Worm (Caenorhabditis elegans) whole organism, young adult: ENCODE data around the gene F35G12.12.
A peak's percentile ranks its signal among the peaks of the same experiment; 100 is the strongest.

Experiments used
- B0336.3 ChIP-seq: fragments of 200-800 bp; sonication (Bioruptor generic); IDR thresholded peaks from 2 replicates; pipeline ENCODE4 v1.3.6; 2022; ENCODE audit warnings: missing genetic modification characterization, missing compliant biosample characterization
- F22D6.2 ChIP-seq: sonication (generic microtip); optimal IDR thresholded peaks from 2 replicates; lab custom pipeline; 2016; ENCODE audit warnings: mild to moderate bottlenecking, missing genetic modification characterization, missing compliant biosample characterization
- F23B12.7 ChIP-seq: sonication (generic microtip); optimal IDR thresholded peaks from 2 replicates; lab custom pipeline; 2017; ENCODE audit warnings: missing genetic modification characterization, mild to moderate bottlenecking, missing compliant biosample characterization, antibody characterized with exemption, moderate library complexity; ENCODE audit not compliant: insufficient read depth
- F55B11.4 ChIP-seq: sonication (generic microtip); optimal IDR thresholded peaks from 2 replicates; lab custom pipeline; 2016; ENCODE audit warnings: missing compliant biosample characterization, missing genetic modification characterization, borderline replicate concordance; ENCODE audit not compliant: insufficient read depth
- F57C9.4 ChIP-seq: sonication (generic microtip); optimal IDR thresholded peaks from 2 replicates; lab custom pipeline; 2017; ENCODE audit warnings: mild to moderate bottlenecking, missing genetic modification characterization, missing compliant biosample characterization
- K12H6.12 ChIP-seq: fragments of 200-800 bp; sonication (Bioruptor generic); optimal IDR thresholded peaks from 2 replicates; lab custom pipeline; 2018; ENCODE audit warnings: mild to moderate bottlenecking, missing genetic modification characterization, missing compliant biosample characterization
- T26A5.8 ChIP-seq: sonication (generic microtip); optimal IDR thresholded peaks from 2 replicates; lab custom pipeline; 2016; ENCODE audit warnings: missing genetic modification characterization, missing compliant biosample characterization
- Y95B8A.8 ChIP-seq: fragments of 200-800 bp; sonication (Bioruptor generic); IDR thresholded peaks from 2 replicates; pipeline ENCODE4 v1.3.6; 2022; ENCODE audit warnings: missing genetic modification reagents, missing genetic modification characterization, missing compliant biosample characterization
- ZK185.1 ChIP-seq: sonication (generic microtip); optimal IDR thresholded peaks from 2 replicates; lab custom pipeline; 2016; ENCODE audit warnings: mild to moderate bottlenecking, missing genetic modification characterization, missing compliant biosample characterization; ENCODE audit not compliant: poor library complexity, severe bottlenecking
- ama-1 ChIP-seq, 3 experiments: fragments of 150-350 bp in 1 of 3; sonication (generic microtip) in 2 of 3; optimal IDR thresholded peaks; 2 replicates each; lab custom pipeline; 2014 to 2018; ENCODE audit warnings: missing biosample characterization in 2 of 3, missing genetic modification characterization in 2 of 3, missing genetic modification reagents in 2 of 3
- cebp-1 ChIP-seq, 2 experiments: fragments of 200-800 bp in 1 of 2; sonication (Bioruptor generic) in 1 of 2; sonication (generic microtip) in 1 of 2; IDR thresholded peaks in 1 of 2; optimal IDR thresholded peaks in 1 of 2; 2 replicates each; pipeline versions ENCODE4 v1.3.6 to Lab custom; 2017 to 2022; ENCODE audit warnings: missing compliant biosample characterization in 2 of 2, missing genetic modification characterization in 2 of 2, mild to moderate bottlenecking in 1 of 2, missing genetic modification reagents in 1 of 2, moderate library complexity in 1 of 2
- ceh-100 ChIP-seq: fragments of 200-800 bp; sonication (Bioruptor generic); IDR thresholded peaks from 2 replicates; pipeline ENCODE4 v1.3.6; 2022; ENCODE audit warnings: missing genetic modification reagents, missing genetic modification characterization, missing compliant biosample characterization
- chd-7 ChIP-seq: sonication (generic microtip); optimal IDR thresholded peaks from 2 replicates; lab custom pipeline; 2016; ENCODE audit warnings: mild to moderate bottlenecking, missing genetic modification characterization, moderate library complexity, missing compliant biosample characterization
- him-1 ChIP-seq: sonication (generic microtip); optimal IDR thresholded peaks from 2 replicates; lab custom pipeline; 2016; ENCODE audit warnings: missing genotype, missing genetic modification reagents, missing genetic modification characterization, missing compliant biosample characterization
- hmg-1.2 ChIP-seq: fragments of 200-800 bp; sonication (Bioruptor generic); IDR thresholded peaks from 2 replicates; pipeline ENCODE4 v1.3.6; 2022; ENCODE audit warnings: missing genetic modification reagents, missing genetic modification characterization, missing compliant biosample characterization
- hmg-20 ChIP-seq: fragments of 200-800 bp; sonication (Bioruptor generic); IDR thresholded peaks from 2 replicates; pipeline ENCODE4 v1.3.6; 2022; ENCODE audit warnings: missing genetic modification reagents, missing genetic modification characterization, missing compliant biosample characterization
- lir-1 ChIP-seq: fragments of 200-800 bp; sonication (Bioruptor generic); conservative IDR thresholded peaks from 2 replicates; pipeline ENCODE4 v1.3.6; 2022; ENCODE audit warnings: missing genetic modification reagents, missing genetic modification characterization, missing compliant biosample characterization
- lsy-27 ChIP-seq: sonication (generic microtip); optimal IDR thresholded peaks from 2 replicates; lab custom pipeline; 2017; ENCODE audit warnings: missing genetic modification characterization, mild to moderate bottlenecking, missing compliant biosample characterization, antibody characterized with exemption, missing genotype, borderline replicate concordance; ENCODE audit not compliant: insufficient read depth
- mel-28 ChIP-seq: sonication (generic microtip); optimal IDR thresholded peaks from 2 replicates; lab custom pipeline; 2016; ENCODE audit warnings: borderline replicate concordance, mild to moderate bottlenecking, missing genetic modification characterization, missing compliant biosample characterization
- nfya-1 ChIP-seq: sonication (generic microtip); optimal IDR thresholded peaks from 2 replicates; lab custom pipeline; 2017; ENCODE audit warnings: antibody characterized with exemption, missing compliant biosample characterization, missing genetic modification characterization, borderline replicate concordance; ENCODE audit not compliant: insufficient read depth
- nhr-80 ChIP-seq: sonication (generic microtip); optimal IDR thresholded peaks from 2 replicates; lab custom pipeline; 2016; ENCODE audit warnings: missing genetic modification characterization, missing compliant biosample characterization
- pbrm-1 ChIP-seq: fragments of 200-800 bp; sonication (Bioruptor generic); IDR thresholded peaks from 2 replicates; pipeline ENCODE4 v1.3.6; 2022; ENCODE audit warnings: missing genetic modification reagents, missing genetic modification characterization, missing compliant biosample characterization
- rec-8 ChIP-seq, 2 experiments: sonication (generic microtip); optimal IDR thresholded peaks; 2 replicates each; lab custom pipeline; 2016; ENCODE audit warnings: mild to moderate bottlenecking in 2 of 2, missing genetic modification characterization in 2 of 2, missing genetic modification reagents in 2 of 2, missing genotype in 2 of 2, missing biosample characterization in 1 of 2, missing compliant biosample characterization in 1 of 2, moderate library complexity in 1 of 2
- rpc-1 ChIP-seq, 2 experiments: fragments of 150-350 bp in 1 of 2; sonication (generic microtip) in 1 of 2; optimal IDR thresholded peaks; 2 replicates each; lab custom pipeline; 2014 to 2018; ENCODE audit warnings: missing biosample characterization in 1 of 2, missing genetic modification characterization in 1 of 2, missing genetic modification reagents in 1 of 2, missing genotype in 1 of 2
- snpc-1.3 ChIP-seq: sonication (generic microtip); optimal IDR thresholded peaks from 2 replicates; lab custom pipeline; 2017; ENCODE audit warnings: missing genetic modification characterization, mild to moderate bottlenecking, missing compliant biosample characterization, antibody characterized with exemption, moderate library complexity, missing genotype, missing genetic modification reagents; ENCODE audit not compliant: insufficient read depth
- snpc-3.4 ChIP-seq: sonication (generic microtip); optimal IDR thresholded peaks from 2 replicates; lab custom pipeline; 2017; ENCODE audit warnings: missing genetic modification characterization, mild to moderate bottlenecking, missing compliant biosample characterization, antibody characterized with exemption, moderate library complexity, missing genotype, missing genetic modification reagents
- xnd-1 ChIP-seq: sonication (generic microtip); optimal IDR thresholded peaks from 2 replicates; lab custom pipeline; 2016; ENCODE audit warnings: missing genotype, missing genetic modification reagents, missing genetic modification characterization, missing compliant biosample characterization

Gene F35G12.12

ce11 chrIII:4581495-4581894 is at the start of gene F35G12.12:
F35G12.12 (plus strand) TSS chrIII:4581795.
- TF ChIP-seq T26A5.8 (tag; lab: Kevin White, UChicago) (no peak), lir-1 (GFP tag; lab: Robert Waterston, UW) (no peak), F22D6.2 (tag; lab: Kevin White, UChicago) (no peak), F55B11.4 (tag; lab: Kevin White, UChicago) (no peak), ama-1 (optimal IDR thresholded peaks at IDR 0.05; lab: Kevin White, UChicago) (no peak), ama-1 (GFP tag; optimal IDR thresholded peaks at IDR 0.05; lab: Kevin White, UChicago) (no peak), K12H6.12 (tag; lab: Kevin White, UChicago) (no peak), hmg-20 (GFP tag; lab: Robert Waterston, UW) (no peak), rec-8 (tag; optimal IDR thresholded peaks at IDR 0.05; lab: Kevin White, UChicago) (no peak), ZK185.1 (tag; lab: Kevin White, UChicago) (no peak), snpc-3.4 (tag; lab: Kevin White, UChicago) (no peak), snpc-1.3 (no peak), nhr-80 (tag; lab: Kevin White, UChicago) (no peak), nfya-1 (tag; lab: Kevin White, UChicago) (no peak), F57C9.4 (tag; lab: Kevin White, UChicago) (no peak), mel-28 (no peak)

- peak; percentile 98 for TF ChIP-seq nhr-80 (tag; lab: Kevin White, UChicago)
- TF ChIP-seq hmg-1.2 (GFP tag; lab: Robert Waterston, UW): no peak
- no peak for TF ChIP-seq lsy-27 (tag; lab: Kevin White, UChicago)
- no peak for TF ChIP-seq ama-1 (optimal IDR thresholded peaks at IDR 0.05; lab: Kevin White, UChicago)
- no peak for TF ChIP-seq ama-1 (GFP tag; optimal IDR thresholded peaks at IDR 0.05; lab: Kevin White, UChicago)
- peak; percentile 74 for TF ChIP-seq cebp-1 (GFP tag; IDR thresholded peaks at IDR 0.05; lab: Robert Waterston, UW)
- TF ChIP-seq cebp-1 (tag; optimal IDR thresholded peaks at IDR 0.05; lab: Kevin White, UChicago): no peak
- no peak for TF ChIP-seq F23B12.7 (tag; lab: Kevin White, UChicago)
- no peak for TF ChIP-seq pbrm-1 (GFP tag; lab: Robert Waterston, UW)
- TF ChIP-seq Y95B8A.8 (GFP tag; lab: Robert Waterston, UW): no peak
Observed at ce11 chrIII:4540604-4541003, 41.0 kb upstream of the F35G12.12 start, which contains the start of gene ugt-62. ugt-62 (minus strand) TSS chrIII:4540623.

ce11 chrIII:4542362-4542931 is 39.1 kb upstream of the F35G12.12 start, which contains the start of the genes mrps-34 and cisd-3.1:
mrps-34 (minus strand) TSS chrIII:4542452.
cisd-3.1 (plus strand) TSS chrIII:4542881.
- TF ChIP-seq rpc-1 (optimal IDR thresholded peaks at IDR 0.05; lab: Kevin White, UChicago) (peak; percentile 2), rpc-1 (tag; optimal IDR thresholded peaks at IDR 0.05; lab: Kevin White, UChicago) (no peak), pbrm-1 (GFP tag; lab: Robert Waterston, UW) (no peak), chd-7 (tag; lab: Kevin White, UChicago) (no peak), ceh-100 (GFP tag; lab: Robert Waterston, UW) (no peak), him-1 (peak; percentile 11)

- no peak for TF ChIP-seq xnd-1 (tag; lab: Kevin White, UChicago)
- TF ChIP-seq B0336.3 (GFP tag; lab: Robert Waterston, UW): no peak
- TF ChIP-seq chd-7 (tag; lab: Kevin White, UChicago): no peak
- TF ChIP-seq snpc-1.3: no peak
Observed at ce11 chrIII:4544959-4545358, 36.6 kb upstream of the F35G12.12 start, which contains the start of gene M88.3. M88.3 (minus strand) TSS chrIII:4545059.
